Worm (Caenorhabditis elegans): ENCODE results near the gene R12B2.8.

ce11 chrIII:5798747-5799146 is 25.0 kb upstream of the R12B2.8 start, which contains the start of gene ceh-10:
- TF ChIP-seq him-1 (tag; optimal IDR thresholded peaks at IDR 0.05): no peak
- no peak for TF ChIP-seq B0035.1 (tag; optimal IDR thresholded peaks at IDR 0.05)
- TF ChIP-seq aptf-2 (GFP tag; conservative IDR thresholded peaks at IDR 0.05): no peak
- TF ChIP-seq ztf-25 (GFP tag; IDR thresholded peaks at IDR 0.05): no peak
- no peak for TF ChIP-seq ceh-91 (GFP tag; IDR thresholded peaks at IDR 0.05)

All from whole organism, young adult.